1 fruit fly cellular context compared by ENCODE assay signal in genomic region chr3L:8881778-8882366, dm6.
TF ChIP-seq lines count a peak whose summit lies in the region.

No protein-coding gene starts in this region.

TF ChIP-seq in whole organism, prepupa, 60 proteins besides CTCF, POLR2A, EP300 and RAD21 (continued from another document):
- TF ChIP-seq Sox14 (GFP tag; optimal IDR thresholded peaks at IDR 0.05; lab: Kevin White, UChicago): peak; percentile 60
- TF ChIP-seq CG6854 (GFP tag; optimal IDR thresholded peaks at IDR 0.05; lab: Kevin White, UChicago): no peak
- peak; percentile 60 for TF ChIP-seq CG3919 (GFP tag; optimal IDR thresholded peaks at IDR 0.05; lab: Kevin White, UChicago)
- no peak for TF ChIP-seq Blimp-1 (GFP tag; optimal IDR thresholded peaks at IDR 0.05; lab: Kevin White, UChicago)
- TF ChIP-seq svp (GFP tag; lab: Kevin White, UChicago): no peak
- peak; percentile 43 for TF ChIP-seq CG16779 (tag; optimal IDR thresholded peaks at IDR 0.05; lab: Kevin White, UChicago)
- TF ChIP-seq Sox15 (GFP tag; optimal IDR thresholded peaks at IDR 0.05; lab: Kevin White, UChicago): peak; percentile 9
- no peak for TF ChIP-seq fkh (GFP tag; optimal IDR thresholded peaks at IDR 0.05; lab: Kevin White, UChicago)
- TF ChIP-seq CG6163 (GFP tag; IDR thresholded peaks at IDR 0.05; lab: Robert Waterston, UW): peak; percentile 59; the same call in 1 of the 3 replicates
- peak; percentile 36 for TF ChIP-seq CG8632 (GFP tag; optimal IDR thresholded peaks at IDR 0.05; lab: Kevin White, UChicago)
- 0 out of 3 replicates have a peak, but pooled peaks have one; percentile 31 for TF ChIP-seq eg (GFP tag; IDR thresholded peaks at IDR 0.05; lab: Robert Waterston, UW)
- TF ChIP-seq Smox (GFP tag; optimal IDR thresholded peaks at IDR 0.05; lab: Kevin White, UChicago): peak; percentile 47
- TF ChIP-seq CG7368 (GFP tag; optimal IDR thresholded peaks at IDR 0.05; lab: Kevin White, UChicago): no peak
- TF ChIP-seq Sox102F (GFP tag; optimal IDR thresholded peaks at IDR 0.05; lab: Kevin White, UChicago): peak; percentile 12
- peak; percentile 37; the same call in 1 of the 2 replicates for TF ChIP-seq CG15336 (GFP tag; IDR thresholded peaks at IDR 0.05; lab: Robert Waterston, UW)
- TF ChIP-seq Hr39 (GFP tag; optimal IDR thresholded peaks at IDR 0.05; lab: Kevin White, UChicago): peak; percentile 13
- TF ChIP-seq Lpt (GFP tag; optimal IDR thresholded peaks at IDR 0.05; lab: Kevin White, UChicago): peak; percentile 10
- TF ChIP-seq spab (GFP tag; optimal IDR thresholded peaks at IDR 0.05; lab: Kevin White, UChicago): peak; percentile 71
- TF ChIP-seq Hr4 (GFP tag; optimal IDR thresholded peaks at IDR 0.05; lab: Kevin White, UChicago): peak; percentile 39
- TF ChIP-seq OdsH (GFP tag; optimal IDR thresholded peaks at IDR 0.05; lab: Kevin White, UChicago): peak; percentile 64
- peak; percentile 46 for TF ChIP-seq Eip75B (GFP tag; optimal IDR thresholded peaks at IDR 0.05; lab: Kevin White, UChicago)
- TF ChIP-seq achi (GFP tag; optimal IDR thresholded peaks at IDR 0.05; lab: Kevin White, UChicago): peak; percentile 76
- no peak for TF ChIP-seq Eip93F (GFP tag; optimal IDR thresholded peaks at IDR 0.05; lab: Kevin White, UChicago)
- TF ChIP-seq cyc (GFP tag; optimal IDR thresholded peaks at IDR 0.05; lab: Kevin White, UChicago): no peak
- TF ChIP-seq CG6792 (GFP tag; optimal IDR thresholded peaks at IDR 0.05; lab: Kevin White, UChicago): peak; percentile 34
- TF ChIP-seq Ets21C (GFP tag; optimal IDR thresholded peaks at IDR 0.05; lab: Kevin White, UChicago): no peak
- peak; percentile 49 for TF ChIP-seq esn (GFP tag; optimal IDR thresholded peaks at IDR 0.05; lab: Kevin White, UChicago)
- peak; percentile 1 for TF ChIP-seq CG11762 (GFP tag; optimal IDR thresholded peaks at IDR 0.05; lab: Kevin White, UChicago; ENCODE audit: insufficient read depth)
- TF ChIP-seq CG1621 (tag; optimal IDR thresholded peaks at IDR 0.05; lab: Kevin White, UChicago): peak; percentile 46
- TF ChIP-seq CG31627 (GFP tag; optimal IDR thresholded peaks at IDR 0.05; lab: Kevin White, UChicago): peak; percentile 26
- TF ChIP-seq fd59A (GFP tag; optimal IDR thresholded peaks at IDR 0.05; lab: Kevin White, UChicago): peak; percentile 61
